Fruit fly (Drosophila melanogaster) whole organism, wandering third instar larva: ENCODE measurements around the gene Met.
A peak's percentile ranks its signal among the peaks of the same experiment; 100 is the strongest.

Experiments
- Abd-B ChIP-seq: fragments of >200 bp; optimal IDR thresholded peaks from 2 replicates; lab custom pipeline; 2017; ENCODE audit warnings: missing biosample characterization, missing genetic modification characterization
- Dif ChIP-seq: fragments of 200-275, 200-300 bp; sonication (Bioruptor generic); optimal IDR thresholded peaks from 2 replicates; lab custom pipeline; 2018; ENCODE audit warnings: missing biosample characterization, missing genetic modification characterization; ENCODE audit not compliant: partially characterized antibody
- HLH106 ChIP-seq: fragments of 200-800 bp; optimal IDR thresholded peaks from 3 replicates; lab custom pipeline; 2019; ENCODE audit warnings: missing biosample characterization, mild to moderate bottlenecking, missing genetic modification characterization, moderate library complexity
- Hnf4 ChIP-seq: fragments of 200-800 bp; sonication (Bioruptor generic); optimal IDR thresholded peaks from 2 replicates; lab custom pipeline; 2016; ENCODE audit warnings: missing biosample characterization, mild to moderate bottlenecking, missing genetic modification characterization
- Hr83 ChIP-seq: fragments of 200-300 bp; sonication (Bioruptor generic); optimal IDR thresholded peaks from 2 replicates; lab custom pipeline; 2016; ENCODE audit warnings: missing biosample characterization, mild to moderate bottlenecking, missing genetic modification characterization, moderate library complexity; ENCODE audit not compliant: poor library complexity, severe bottlenecking
- Jra ChIP-seq: sonication (Bioruptor generic); optimal IDR thresholded peaks from 2 replicates; lab custom pipeline; 2016; ENCODE audit warnings: missing biosample characterization, missing genetic modification characterization
- Mio ChIP-seq: sonication (Bioruptor generic); optimal IDR thresholded peaks from 2 replicates; lab custom pipeline; 2016; ENCODE audit warnings: missing biosample characterization, missing genetic modification characterization
- Myc ChIP-seq: fragments of >200 bp; optimal IDR thresholded peaks from 2 replicates; lab custom pipeline; 2017
- OdsH ChIP-seq: fragments of 200-800 bp; sonication (Bioruptor generic); optimal IDR thresholded peaks from 2 replicates; lab custom pipeline; 2016; ENCODE audit warnings: missing biosample characterization, mild to moderate bottlenecking, missing genetic modification characterization
- Rel ChIP-seq, 2 experiments: fragments of 200-800 bp; sonication (Bioruptor generic) in 1 of 2; optimal IDR thresholded peaks; 2 replicates in 1 of 2; 3 replicates in 1 of 2; lab custom pipeline; 2016 to 2019; ENCODE audit warnings: mild to moderate bottlenecking in 2 of 2, missing biosample characterization in 2 of 2, missing genetic modification characterization in 2 of 2, moderate library complexity in 1 of 2
- Sp1 ChIP-seq: fragments of 200-800 bp; sonication (Bioruptor generic); optimal IDR thresholded peaks from 3 replicates; lab custom pipeline; 2019; ENCODE audit warnings: missing biosample characterization, mild to moderate bottlenecking, missing genetic modification characterization, moderate library complexity
- Vsx2 ChIP-seq: fragments of 200-300, 225-300 bp; sonication (Bioruptor generic); optimal IDR thresholded peaks from 2 replicates; lab custom pipeline; 2018; ENCODE audit warnings: missing biosample characterization, missing genetic modification characterization; ENCODE audit not compliant: partially characterized antibody
- br ChIP-seq: fragments of 200-800 bp; sonication (Bioruptor generic); optimal IDR thresholded peaks from 2 replicates; lab custom pipeline; 2016; ENCODE audit warnings: missing biosample characterization, missing genetic modification characterization
- brk ChIP-seq: fragments of 200-800 bp; sonication (Bioruptor generic); optimal IDR thresholded peaks from 2 replicates; lab custom pipeline; 2016; ENCODE audit warnings: missing biosample characterization, mild to moderate bottlenecking, missing genetic modification characterization
- dl ChIP-seq, 2 experiments: fragments of 175-275, 200-275 bp in 1 of 2; fragments of 200-275 bp in 1 of 2; sonication (Bioruptor generic); optimal IDR thresholded peaks; lab custom pipeline; 2018; ENCODE audit warnings: mild to moderate bottlenecking in 2 of 2, missing biosample characterization in 2 of 2, missing genetic modification characterization in 2 of 2, moderate library complexity in 2 of 2; ENCODE audit not compliant: partially characterized antibody in 2 of 2, insufficient read depth in 1 of 2
- dmrt93B ChIP-seq: fragments of 200-800 bp; sonication (Bioruptor generic); optimal IDR thresholded peaks from 2 replicates; lab custom pipeline; 2018; ENCODE audit warnings: missing biosample characterization, mild to moderate bottlenecking, missing genetic modification characterization
- ey ChIP-seq: fragments of 200-800 bp; sonication (Bioruptor generic); optimal IDR thresholded peaks from 2 replicates; lab custom pipeline; 2016; ENCODE audit warnings: missing biosample characterization, missing genetic modification characterization
- foxo ChIP-seq, 2 experiments: fragments of 200-800 bp; sonication (Bioruptor generic); optimal IDR thresholded peaks; 2 replicates in 1 of 2; 3 replicates in 1 of 2; lab custom pipeline; 2016 to 2017; ENCODE audit warnings: missing biosample characterization in 2 of 2, missing genetic modification characterization in 2 of 2
- fru ChIP-seq: fragments of 200-800 bp; sonication (Bioruptor generic); optimal IDR thresholded peaks from 3 replicates; lab custom pipeline; 2016; ENCODE audit warnings: missing biosample characterization, mild to moderate bottlenecking, missing genetic modification characterization
- h ChIP-seq: fragments of 200-800 bp; sonication (Bioruptor generic); optimal IDR thresholded peaks from 3 replicates; lab custom pipeline; 2016; ENCODE audit warnings: missing biosample characterization, mild to moderate bottlenecking, missing genetic modification characterization
- jim ChIP-seq: fragments of 175-275, 200-325 bp; sonication (Bioruptor generic); optimal IDR thresholded peaks from 2 replicates; lab custom pipeline; 2016; ENCODE audit warnings: missing biosample characterization, mild to moderate bottlenecking, missing genetic modification characterization
- lola ChIP-seq: fragments of >200 bp; optimal IDR thresholded peaks from 2 replicates; lab custom pipeline; 2017; ENCODE audit warnings: missing biosample characterization, missing genetic modification characterization
- pan ChIP-seq: fragments of >200 bp; optimal IDR thresholded peaks from 2 replicates; lab custom pipeline; 2017
- psq ChIP-seq: fragments of 200-800 bp; sonication (Bioruptor generic); optimal IDR thresholded peaks from 3 replicates; lab custom pipeline; 2017; ENCODE audit warnings: missing biosample characterization, mild to moderate bottlenecking, missing genetic modification characterization, moderate library complexity
- rgr ChIP-seq: fragments of 200-800 bp; sonication (Bioruptor generic); optimal IDR thresholded peaks from 3 replicates; lab custom pipeline; 2016; ENCODE audit warnings: missing biosample characterization, mild to moderate bottlenecking, missing genetic modification characterization
- sage ChIP-seq: fragments of 200-800 bp; sonication (Bioruptor generic); optimal IDR thresholded peaks from 2 replicates; lab custom pipeline; 2016; ENCODE audit warnings: missing biosample characterization, mild to moderate bottlenecking, missing genetic modification characterization
- sv ChIP-seq: fragments of 200-800 bp; sonication (Bioruptor generic); optimal IDR thresholded peaks from 3 replicates; lab custom pipeline; 2016; ENCODE audit warnings: missing biosample characterization, missing genetic modification characterization
- tai ChIP-seq: sonication (Bioruptor generic); optimal IDR thresholded peaks from 2 replicates; lab custom pipeline; 2016; ENCODE audit warnings: missing biosample characterization, missing genetic modification characterization
- woc ChIP-seq: sonication (Bioruptor generic); optimal IDR thresholded peaks from 2 replicates; lab custom pipeline; 2016; ENCODE audit warnings: missing biosample characterization, mild to moderate bottlenecking, missing genetic modification characterization

The Met gene

DNA sequence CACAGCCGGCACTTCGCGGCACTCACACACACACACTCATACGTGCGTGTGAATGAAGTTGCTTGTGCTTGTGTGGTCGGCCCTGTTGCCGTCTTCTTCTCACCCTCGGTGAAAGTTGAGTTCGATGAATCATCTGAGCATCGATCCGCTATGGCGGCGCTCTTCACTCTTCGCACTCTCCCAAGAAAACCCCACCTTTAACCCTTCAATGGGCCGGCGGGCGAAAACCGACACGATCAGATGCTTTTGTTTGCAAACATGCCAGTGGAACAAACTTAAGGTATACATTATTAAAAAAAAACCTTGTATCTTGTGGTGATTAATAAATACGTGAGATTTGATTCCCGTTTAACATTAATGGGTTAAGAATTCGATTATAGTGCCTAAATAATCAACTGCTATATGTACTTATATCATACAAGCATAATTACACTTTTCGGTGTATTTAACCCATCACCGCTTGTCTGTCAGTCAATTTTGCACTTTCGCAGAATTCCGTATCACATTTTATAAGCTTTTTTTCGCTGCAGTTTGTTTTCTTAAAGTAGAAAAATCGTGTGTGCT, 15.0 kb upstream of the Met start:
- TF ChIP-seq Hnf4 (GFP tag; lab: Kevin White, UChicago) (peak; percentile 31), dmrt93B (GFP tag; lab: Kevin White, UChicago) (no peak), h (peak; percentile 55), foxo (GFP tag; optimal IDR thresholded peaks at IDR 0.05; lab: Kevin White, UChicago) (peak in 1 of 2 experiments; percentile 26), woc (GFP tag; lab: Kevin White, UChicago) (peak; percentile 59), br (GFP tag; lab: Kevin White, UChicago) (peak; percentile 62), Hr83 (GFP tag; lab: Kevin White, UChicago) (no peak), sv (no peak), Sp1 (GFP tag; lab: Kevin White, UChicago) (peak; percentile 38), brk (GFP tag; lab: Kevin White, UChicago) (no peak), rgr (GFP tag; lab: Kevin White, UChicago) (peak; percentile 41), psq (GFP tag; lab: Kevin White, UChicago) (peak; percentile 32), ey (GFP tag; lab: Kevin White, UChicago) (peak; percentile 51), sage (GFP tag; lab: Kevin White, UChicago) (peak; percentile 47), Abd-B (no peak), HLH106 (peak; percentile 36), Rel (GFP tag; optimal IDR thresholded peaks at IDR 0.05; lab: Kevin White, UChicago) (no peak), Rel (tag; optimal IDR thresholded peaks at IDR 0.05; lab: Kevin White, UChicago) (peak; percentile 65), jim (GFP tag; lab: Kevin White, UChicago) (no peak), pan (lab: Kevin White, UChicago) (no peak), lola (GFP tag; lab: Kevin White, UChicago) (no peak), tai (GFP tag; lab: Kevin White, UChicago) (no peak), Dif (no peak), OdsH (GFP tag; lab: Kevin White, UChicago) (no peak), Jra (peak; percentile 74)

DNA sequence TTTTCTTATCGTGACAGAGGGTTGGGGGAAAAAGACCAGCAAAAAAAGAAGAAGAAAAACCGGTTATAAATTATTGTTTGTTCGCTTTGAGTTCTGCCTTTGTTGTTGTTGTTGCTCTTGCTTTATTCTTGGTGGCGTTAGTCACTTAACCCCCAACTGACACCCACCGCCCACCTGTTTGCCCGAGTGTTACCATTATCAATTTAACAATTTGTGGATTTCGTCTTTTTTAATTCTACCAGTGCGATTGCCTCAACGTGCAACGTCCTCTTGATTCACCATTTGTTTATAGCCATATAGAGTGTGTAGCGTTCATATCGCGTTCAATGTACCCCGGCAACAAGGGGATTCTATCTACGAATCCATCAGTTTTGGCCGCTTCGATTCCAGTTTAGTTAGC, 14.5 kb upstream of the Met start:
- TF ChIP-seq dl (GFP tag; optimal IDR thresholded peaks at IDR 0.05; lab: Kevin White, UChicago; ENCODE audit: insufficient read depth in 1 of 2, partially characterized antibody in 2 of 2): no peak
- no peak for TF ChIP-seq HLH106
- no peak for TF ChIP-seq Myc (lab: Kevin White, UChicago)
- no peak for TF ChIP-seq fru
- no peak for TF ChIP-seq Abd-B
- TF ChIP-seq Hr83 (GFP tag; lab: Kevin White, UChicago): peak; percentile 46
- no peak for TF ChIP-seq Rel (GFP tag; optimal IDR thresholded peaks at IDR 0.05; lab: Kevin White, UChicago)
- TF ChIP-seq Rel (tag; optimal IDR thresholded peaks at IDR 0.05; lab: Kevin White, UChicago): peak; percentile 55
- TF ChIP-seq brk (GFP tag; lab: Kevin White, UChicago): no peak

DNA sequence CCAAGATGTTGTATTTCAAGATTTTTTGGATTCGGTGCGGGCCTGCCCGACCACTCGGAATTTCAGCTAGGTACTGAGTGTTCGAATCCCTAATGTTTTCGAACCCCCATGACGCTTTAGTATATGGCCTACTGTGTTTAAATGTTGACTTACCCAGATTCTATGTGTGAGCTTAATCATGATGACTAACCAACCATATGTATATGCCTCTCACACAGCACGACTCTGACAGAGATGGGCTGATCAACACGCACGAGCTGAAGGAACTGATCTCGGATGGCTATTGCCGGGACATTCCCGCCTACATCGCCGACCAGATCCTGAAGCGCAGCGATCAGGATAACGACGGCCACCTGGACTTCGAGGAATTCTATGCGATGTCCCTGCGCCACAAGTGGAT, 11.8 kb upstream of the Met start, which contains the start of gene CG2533:
Gene CG2533 (minus strand): TSS at position 101 of the 400 bp plus-strand sequence.
- TF ChIP-seq Dif (no peak), br (GFP tag; lab: Kevin White, UChicago) (no peak), brk (GFP tag; lab: Kevin White, UChicago) (no peak), Mio (GFP tag; lab: Kevin White, UChicago) (no peak), sv (no peak)

DNA sequence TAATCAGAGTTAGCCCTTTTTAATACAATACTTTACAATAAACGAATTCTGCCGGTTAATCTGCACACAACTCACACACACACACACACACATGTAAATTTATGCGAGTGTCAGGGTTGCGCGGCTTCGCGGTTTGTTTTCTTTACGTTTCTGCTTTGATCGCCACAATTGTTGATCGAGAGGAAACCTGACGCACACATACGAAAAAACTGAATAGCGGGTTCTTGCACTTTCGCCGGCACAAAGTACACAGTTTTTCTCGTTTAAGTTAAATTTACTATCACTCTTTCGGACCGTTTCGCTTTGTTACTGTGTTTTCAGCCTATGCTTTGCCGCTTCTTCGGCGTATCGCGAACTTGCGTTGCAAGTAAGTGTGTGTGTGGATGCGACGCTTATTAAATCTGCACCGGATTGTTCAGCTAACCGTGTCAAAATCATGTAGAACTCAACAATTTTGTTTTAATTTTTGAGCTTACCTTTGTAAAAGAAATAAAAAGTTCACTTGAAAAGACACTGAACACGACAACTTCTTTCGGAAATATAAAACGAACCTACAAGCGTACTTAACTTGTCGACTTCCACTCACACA, 4.8 kb upstream of the Met start:
- TF ChIP-seq Vsx2 (GFP tag; lab: Kevin White, UChicago) (no peak), psq (GFP tag; lab: Kevin White, UChicago) (peak; percentile 62), dl (GFP tag; optimal IDR thresholded peaks at IDR 0.05; lab: Kevin White, UChicago; ENCODE audit: insufficient read depth in 1 of 2, partially characterized antibody in 2 of 2) (no peak)

DNA sequence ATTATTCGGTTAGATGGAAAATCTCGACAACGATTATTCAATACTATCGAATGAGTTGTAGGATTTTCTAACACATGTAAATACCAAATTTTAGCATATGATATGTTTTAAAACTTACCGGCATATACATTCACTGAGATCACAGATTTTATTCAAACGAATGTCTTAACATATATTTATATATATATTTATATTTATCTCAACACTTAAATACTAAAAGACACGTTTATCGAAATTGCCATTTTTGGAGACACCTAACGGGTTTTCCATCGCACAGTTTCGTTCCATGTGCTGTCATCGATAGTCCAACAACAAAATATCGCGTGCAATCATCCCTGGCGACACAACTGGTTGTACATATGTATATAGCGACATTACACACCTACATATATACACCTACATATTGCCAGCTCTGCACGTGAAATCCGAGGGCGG, 4.3 kb upstream of the Met start, which contains the start of the genes CG2247 and CG1703:
Gene CG2247 (minus strand): TSS at position 8 of the 435 bp plus-strand sequence.
Gene CG1703 (plus strand): TSS at position 283 of the 435 bp plus-strand sequence.
- TF ChIP-seq lola (GFP tag; lab: Kevin White, UChicago) (no peak), Myc (lab: Kevin White, UChicago) (peak; percentile 25)
